Worm (Caenorhabditis elegans) whole organism, L4/young adult: ENCODE data around the gene ech-6.

Source experiments
- dao-5 ChIP-seq: sonication (generic microtip); optimal IDR thresholded peaks from 2 replicates; lab custom pipeline; 2016; ENCODE audit warnings: missing genotype, missing genetic modification characterization, moderate library complexity, missing compliant biosample characterization
- him-1 ChIP-seq: sonication (generic microtip); optimal IDR thresholded peaks from 2 replicates; lab custom pipeline; 2016; ENCODE audit warnings: missing genotype, missing genetic modification reagents, missing genetic modification characterization, missing compliant biosample characterization

DNA sequence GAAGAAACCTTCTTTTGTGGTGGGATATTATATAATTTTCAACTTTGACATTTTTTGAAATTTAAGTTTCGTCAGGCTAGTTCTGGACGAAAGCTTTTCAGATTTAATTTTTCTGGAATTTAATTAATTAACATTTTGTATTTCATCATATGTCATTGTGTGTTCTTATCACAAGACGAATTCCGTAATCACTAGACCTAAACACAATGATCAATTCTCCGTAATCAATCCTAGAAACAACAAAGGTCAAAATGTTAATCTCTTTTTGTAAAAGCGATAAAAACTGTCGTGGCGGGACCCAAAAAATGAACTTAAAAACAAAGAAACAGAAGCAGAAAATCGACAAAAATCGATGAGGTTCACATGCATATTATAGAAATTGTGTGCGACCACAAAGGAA lies 38.0 kb downstream of the ech-6 start:
- TF ChIP-seq dao-5 (tag; lab: Kevin White, UChicago) (no peak), him-1 (tag; lab: Kevin White, UChicago) (no peak)
